Worm (Caenorhabditis elegans): ENCODE data around the gene taf-12.

Gene taf-12

ce11 chrIII:11869231-11869912, at the start of gene taf-12:
Gene taf-12 (minus strand): TSS chrIII:11869281.
- TF ChIP-seq unc-62 (GFP tag; optimal IDR thresholded peaks at IDR 0.05) = no peak

- TF ChIP-seq unc-62 (GFP tag; optimal IDR thresholded peaks at IDR 0.05) = no peak
Measured at ce11 chrIII:11918247-11918769, 49.2 kb upstream of the taf-12 start, which contains the start of gene znf-593. Gene znf-593 (minus strand): TSS chrIII:11918719.

- no peak for TF ChIP-seq unc-62 (GFP tag; optimal IDR thresholded peaks at IDR 0.05)
Measured at ce11 chrIII:11917525-11917924, 48.4 kb upstream of the taf-12 start.

- no peak for TF ChIP-seq unc-62 (GFP tag; optimal IDR thresholded peaks at IDR 0.05)
Measured at ce11 chrIII:11917090-11917489, 48.0 kb upstream of the taf-12 start.

ce11 chrIII:11916260-11916659, 47.2 kb upstream of the taf-12 start:
- TF ChIP-seq unc-62 (GFP tag; optimal IDR thresholded peaks at IDR 0.05) = no peak

ce11 chrIII:11915666-11916065, 46.6 kb upstream of the taf-12 start, which contains the start of the genes ndab-1 and npp-16:
Gene ndab-1 (minus strand): TSS chrIII:11915712.
Gene npp-16 (plus strand): TSS chrIII:11915928.
- no peak for TF ChIP-seq unc-62 (GFP tag; optimal IDR thresholded peaks at IDR 0.05)

ce11 chrIII:11914220-11914619, 45.1 kb upstream of the taf-12 start, which contains the start of gene Y56A3A.16:
Gene Y56A3A.16 (minus strand): TSS chrIII:11914320.
- no peak for TF ChIP-seq unc-62 (GFP tag; optimal IDR thresholded peaks at IDR 0.05)

ce11 chrIII:11909778-11910177, 40.7 kb upstream of the taf-12 start, which contains the start of gene faah-4:
Gene faah-4 (minus strand): TSS chrIII:11909878.
- TF ChIP-seq unc-62 (GFP tag; optimal IDR thresholded peaks at IDR 0.05) = no peak

- no peak for TF ChIP-seq unc-62 (GFP tag; optimal IDR thresholded peaks at IDR 0.05)
Measured at ce11 chrIII:11908660-11909059, 39.6 kb upstream of the taf-12 start, which contains the start of gene fbxb-24. Gene fbxb-24 (plus strand): TSS chrIII:11908960.

- TF ChIP-seq unc-62 (GFP tag; optimal IDR thresholded peaks at IDR 0.05) = no peak
Measured at ce11 chrIII:11907177-11907576, 38.1 kb upstream of the taf-12 start, which contains the start of gene sdz-33. Gene sdz-33 (plus strand): TSS chrIII:11907477.

ce11 chrIII:11902782-11903181, 33.7 kb upstream of the taf-12 start:
- TF ChIP-seq unc-62 (GFP tag; optimal IDR thresholded peaks at IDR 0.05) = no peak

- TF ChIP-seq unc-62 (GFP tag; optimal IDR thresholded peaks at IDR 0.05) = no peak
Measured at ce11 chrIII:11900022-11900421, 30.9 kb upstream of the taf-12 start.

- no peak for TF ChIP-seq unc-62 (GFP tag; optimal IDR thresholded peaks at IDR 0.05)
Measured at ce11 chrIII:11898169-11898568, 29.1 kb upstream of the taf-12 start, which contains the start of gene tsen-2. Gene tsen-2 (minus strand): TSS chrIII:11898269.

ce11 chrIII:11896652-11897051, 27.6 kb upstream of the taf-12 start:
- TF ChIP-seq unc-62 (GFP tag; optimal IDR thresholded peaks at IDR 0.05) = no peak

- no peak for TF ChIP-seq unc-62 (GFP tag; optimal IDR thresholded peaks at IDR 0.05)
Measured at ce11 chrIII:11895504-11895903, 26.4 kb upstream of the taf-12 start.

- no peak for TF ChIP-seq unc-62 (GFP tag; optimal IDR thresholded peaks at IDR 0.05)
Measured at ce11 chrIII:11892939-11893338, 23.9 kb upstream of the taf-12 start, which contains the start of gene Y56A3A.41. Gene Y56A3A.41 (minus strand): TSS chrIII:11893039.

ce11 chrIII:11891335-11891734, 22.3 kb upstream of the taf-12 start, which contains the start of gene faah-5:
Gene faah-5 (minus strand): TSS chrIII:11891435.
- TF ChIP-seq unc-62 (GFP tag; optimal IDR thresholded peaks at IDR 0.05) = no peak

Measured in whole organism, dauer.